Fruit fly (Drosophila melanogaster): ENCODE results near the gene CG17294.
A peak's percentile ranks its signal among the peaks of the same experiment; 100 is the strongest.

The CG17294 gene

DNA sequence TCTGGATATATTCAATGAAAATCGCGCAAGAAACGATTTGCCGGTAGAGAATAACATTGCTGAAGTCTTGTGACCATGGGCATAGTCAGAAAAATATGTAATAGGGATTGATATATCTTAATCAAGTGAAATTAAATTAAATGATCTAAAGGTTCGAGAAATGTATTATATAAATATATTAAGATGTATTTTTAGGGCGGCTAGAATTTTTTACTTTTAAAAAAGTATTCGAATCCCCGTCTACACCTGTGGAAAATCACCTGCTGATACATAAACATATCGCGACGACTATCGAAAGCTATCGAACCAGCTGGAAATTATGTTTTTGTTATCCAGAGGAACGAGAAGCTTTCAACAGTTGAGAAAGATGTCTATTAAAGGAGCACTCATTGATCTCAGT, at the start of gene CG17294, which contains the start of gene CG13390 (continued):
- TF ChIP-seq Meics (GFP tag; optimal IDR thresholded peaks at IDR 0.05) (peak; percentile 100), exex (tag; optimal IDR thresholded peaks at IDR 0.05) (peak; percentile 98), CG8290 (GFP tag; optimal IDR thresholded peaks at IDR 0.05) (peak; percentile 98), CG8290 (tag; optimal IDR thresholded peaks at IDR 0.05) (peak; percentile 96 to 98), CG7987 (GFP tag; optimal IDR thresholded peaks at IDR 0.05) (peak; percentile 98), CG11456 (GFP tag; IDR thresholded peaks at IDR 0.05) (peak; percentile 99), Nf-YC (tag; optimal IDR thresholded peaks at IDR 0.05) (peak; percentile 95), Awh (GFP tag; IDR thresholded peaks at IDR 0.05) (peak; percentile 100), CG7556 (GFP tag; optimal IDR thresholded peaks at IDR 0.05) (peak; percentile 99), CG16813 (GFP tag; IDR thresholded peaks at IDR 0.05; ENCODE audit: partially characterized antibody) (peak; percentile 68), Hr51 (GFP tag; optimal IDR thresholded peaks at IDR 0.05) (peak; percentile 96 to 100), CG13287 (GFP tag; IDR thresholded peaks at IDR 0.05; ENCODE audit: partially characterized antibody) (peak; percentile 91), B-H2 (GFP tag; optimal IDR thresholded peaks at IDR 0.05) (peak; percentile 99), Fer2 (tag; optimal IDR thresholded peaks at IDR 0.05) (peak; percentile 100), dysf (GFP tag; IDR thresholded peaks at IDR 0.05) (peak; percentile 100), CG17359 (tag; optimal IDR thresholded peaks at IDR 0.05) (peak; percentile 100), CG1603 (tag; optimal IDR thresholded peaks at IDR 0.05) (peak; percentile 96), Ets65A (GFP tag) (peak; percentile 97), klu (GFP tag; IDR thresholded peaks at IDR 0.05) (peak; percentile 99), lbe (GFP tag; optimal IDR thresholded peaks at IDR 0.05) (peak; percentile 99), croc (GFP tag; conservative IDR thresholded peaks at IDR 0.05) (peak; percentile 99), CG33213 (GFP tag; optimal IDR thresholded peaks at IDR 0.05) (peak; percentile 93), Taf1 (GFP tag; IDR thresholded peaks at IDR 0.05) (peak; percentile 99), CG13296 (GFP tag; optimal IDR thresholded peaks at IDR 0.05) (peak; percentile 100), Spps (tag; optimal IDR thresholded peaks at IDR 0.05) (peak; percentile 99), zfh1 (GFP tag; IDR thresholded peaks at IDR 0.05) (peak; percentile 100), CG11695 (GFP tag; IDR thresholded peaks at IDR 0.05) (peak; percentile 100), CG32532 (GFP tag; IDR thresholded peaks at IDR 0.05) (peak; percentile 100), CoRest (tag; optimal IDR thresholded peaks at IDR 0.05) (peak; percentile 100), fd3F (GFP tag; optimal IDR thresholded peaks at IDR 0.05) (peak; percentile 100), CG34422 (GFP tag; IDR thresholded peaks at IDR 0.05) (peak; percentile 100), CG8388 (GFP tag; optimal IDR thresholded peaks at IDR 0.05) (peak; percentile 99), CG6654 (GFP tag; optimal IDR thresholded peaks at IDR 0.05) (peak; percentile 93), CG2116 (GFP tag; optimal IDR thresholded peaks at IDR 0.05) (peak; percentile 92), Kr (GFP tag; optimal IDR thresholded peaks at IDR 0.05) (peak; percentile 74), CG18011 (GFP tag; optimal IDR thresholded peaks at IDR 0.05) (peak; percentile 92), zen2 (GFP tag; IDR thresholded peaks at IDR 0.05; ENCODE audit: partially characterized antibody) (peak; percentile 72; the same call in 2 of the 3 replicates), z (GFP tag; IDR thresholded peaks at IDR 0.05) (peak; percentile 84), hbn (GFP tag; IDR thresholded peaks at IDR 0.05; ENCODE audit: partially characterized antibody) (peak; percentile 70; the same call in 1 of the 2 replicates), CG18619 (GFP tag; optimal IDR thresholded peaks at IDR 0.05) (peak; percentile 99), pnt (GFP tag; optimal IDR thresholded peaks at IDR 0.05) (peak; percentile 93), CG43689 (GFP tag; IDR thresholded peaks at IDR 0.05) (peak; percentile 99), sens (GFP tag) (peak; percentile 99), Dad (GFP tag; optimal IDR thresholded peaks at IDR 0.05) (peak; percentile 91), CG12071 (GFP tag; optimal IDR thresholded peaks at IDR 0.05) (peak; percentile 99), D (optimal IDR thresholded peaks at IDR 0.05) (no peak), D (GFP tag; optimal IDR thresholded peaks at IDR 0.05) (peak; percentile 99), Sox100B (GFP tag; optimal IDR thresholded peaks at IDR 0.05) (peak; percentile 99), slp2 (GFP tag; optimal IDR thresholded peaks at IDR 0.05) (peak; percentile 88), Blimp-1 (GFP tag; optimal IDR thresholded peaks at IDR 0.05) (peak; percentile 99), Mad (GFP tag; optimal IDR thresholded peaks at IDR 0.05) (peak; percentile 96)
